In genomic region chr3R:21614858-21615427, dm6 we compare ENCODE assay signal across 1 fruit fly cellular context.
A peak's percentile ranks its signal among the peaks of the same experiment; 100 is the strongest.
TF ChIP-seq lines count a peak whose summit lies in the region.

No protein-coding gene starts in this region.

TF ChIP-seq in whole organism, embryonic, 481 proteins besides CTCF, POLR2A, EP300 and RAD21 (continued from another document and continues in another):
- no peak for TF ChIP-seq HLHmδ (GFP tag; optimal IDR thresholded peaks at IDR 0.05; lab: Kevin White, UChicago)
- peak; percentile 68 for TF ChIP-seq dmrt99B (tag; optimal IDR thresholded peaks at IDR 0.05; lab: Kevin White, UChicago)
- no peak for TF ChIP-seq CG13123 (GFP tag; optimal IDR thresholded peaks at IDR 0.05; lab: Kevin White, UChicago)
- no peak for TF ChIP-seq salm (tag; optimal IDR thresholded peaks at IDR 0.05; lab: Kevin White, UChicago)
- peak; percentile 51 for TF ChIP-seq ATbp (GFP tag; optimal IDR thresholded peaks at IDR 0.05; lab: Kevin White, UChicago)
- TF ChIP-seq CG13624 (GFP tag; optimal IDR thresholded peaks at IDR 0.05; lab: Kevin White, UChicago) = peak; percentile 65
- TF ChIP-seq lbe (GFP tag; optimal IDR thresholded peaks at IDR 0.05; lab: Kevin White, UChicago) = no peak
- peak; percentile 53 for TF ChIP-seq Dad (GFP tag; optimal IDR thresholded peaks at IDR 0.05; lab: Kevin White, UChicago)
- TF ChIP-seq tio (GFP tag; optimal IDR thresholded peaks at IDR 0.05; lab: Kevin White, UChicago) = peak; percentile 57
- no peak for TF ChIP-seq CG7372 (GFP tag; IDR thresholded peaks at IDR 0.05; lab: Robert Waterston, UW)
- no peak for TF ChIP-seq hbn (GFP tag; IDR thresholded peaks at IDR 0.05; lab: Robert Waterston, UW; ENCODE audit: partially characterized antibody)
- no peak for TF ChIP-seq HLH4C (GFP tag; IDR thresholded peaks at IDR 0.05; lab: Robert Waterston, UW; ENCODE audit: partially characterized antibody)
- TF ChIP-seq D19A (tag; optimal IDR thresholded peaks at IDR 0.05; lab: Kevin White, UChicago) = peak; percentile 58
- no peak for TF ChIP-seq CG17802 (tag; optimal IDR thresholded peaks at IDR 0.05; lab: Kevin White, UChicago)
- TF ChIP-seq zfh2 (GFP tag; optimal IDR thresholded peaks at IDR 0.05; lab: Kevin White, UChicago) = peak; percentile 72
- TF ChIP-seq CG2202 (tag; optimal IDR thresholded peaks at IDR 0.05; lab: Kevin White, UChicago) = peak; percentile 42
- TF ChIP-seq CG17186 (GFP tag; optimal IDR thresholded peaks at IDR 0.05; lab: Kevin White, UChicago) = no peak
- peak; percentile 43 for TF ChIP-seq Ssrp (tag; optimal IDR thresholded peaks at IDR 0.05; lab: Kevin White, UChicago)
- TF ChIP-seq CG8478 (optimal IDR thresholded peaks at IDR 0.05; lab: Kevin White, UChicago) = no peak
- peak; percentile 26 for TF ChIP-seq Antp (GFP tag; optimal IDR thresholded peaks at IDR 0.05; lab: Kevin White, UChicago)
- TF ChIP-seq CG8089 (GFP tag; optimal IDR thresholded peaks at IDR 0.05; lab: Kevin White, UChicago) = peak; percentile 40
- peak; percentile 3 for TF ChIP-seq Bdp1 (GFP tag; optimal IDR thresholded peaks at IDR 0.05; lab: Kevin White, UChicago)
- no peak for TF ChIP-seq BEAF-32 (GFP tag; optimal IDR thresholded peaks at IDR 0.05; lab: Kevin White, UChicago)
- peak; percentile 62 for TF ChIP-seq CG6813 (GFP tag; optimal IDR thresholded peaks at IDR 0.05; lab: Kevin White, UChicago)
- TF ChIP-seq CG14667 (GFP tag; IDR thresholded peaks at IDR 0.05; lab: Robert Waterston, UW) = no peak
- TF ChIP-seq CG2712 (tag; optimal IDR thresholded peaks at IDR 0.05; lab: Kevin White, UChicago) = peak; percentile 44
- peak; percentile 33 for TF ChIP-seq CG10654 (GFP tag; optimal IDR thresholded peaks at IDR 0.05; lab: Kevin White, UChicago)
- no peak for TF ChIP-seq yki (optimal IDR thresholded peaks at IDR 0.05; lab: Kevin White, UChicago)
- no peak for TF ChIP-seq CG11696 (GFP tag; IDR thresholded peaks at IDR 0.05; lab: Robert Waterston, UW)
- TF ChIP-seq grau (tag; optimal IDR thresholded peaks at IDR 0.05; lab: Kevin White, UChicago) = peak; percentile 69
- peak; percentile 16 for TF ChIP-seq CrebB (tag; optimal IDR thresholded peaks at IDR 0.05; lab: Kevin White, UChicago)
- TF ChIP-seq ems (GFP tag; optimal IDR thresholded peaks at IDR 0.05; lab: Kevin White, UChicago) = peak; percentile 42
- TF ChIP-seq bsh (GFP tag; optimal IDR thresholded peaks at IDR 0.05; lab: Kevin White, UChicago) = peak; percentile 14 to 50
- peak in 1 of 2 experiments; percentile 35 for TF ChIP-seq Pdp1 (GFP tag; optimal IDR thresholded peaks at IDR 0.05; lab: Kevin White, UChicago)
- TF ChIP-seq CG12104 (GFP tag; optimal IDR thresholded peaks at IDR 0.05; lab: Kevin White, UChicago) = peak; percentile 37
- TF ChIP-seq CG11504 (tag; optimal IDR thresholded peaks at IDR 0.05; lab: Kevin White, UChicago) = peak; percentile 74
- TF ChIP-seq pfk (GFP tag; optimal IDR thresholded peaks at IDR 0.05; lab: Kevin White, UChicago) = peak; percentile 15
- TF ChIP-seq Opbp (GFP tag; IDR thresholded peaks at IDR 0.05; lab: Robert Waterston, UW; ENCODE audit: partially characterized antibody) = no peak
- TF ChIP-seq pnt (GFP tag; optimal IDR thresholded peaks at IDR 0.05; lab: Kevin White, UChicago) = peak; percentile 47
- TF ChIP-seq lov (optimal IDR thresholded peaks at IDR 0.05; lab: Kevin White, UChicago) = no peak
- TF ChIP-seq lov (GFP tag; IDR thresholded peaks at IDR 0.05; lab: Robert Waterston, UW) = no peak
- TF ChIP-seq Sry-δ (GFP tag; optimal IDR thresholded peaks at IDR 0.05; lab: Kevin White, UChicago) = peak; percentile 13
- peak; percentile 52 for TF ChIP-seq Vsx1 (GFP tag; optimal IDR thresholded peaks at IDR 0.05; lab: Kevin White, UChicago)
- TF ChIP-seq CG1233 (GFP tag; optimal IDR thresholded peaks at IDR 0.05; lab: Kevin White, UChicago) = peak; percentile 28
- TF ChIP-seq az2 (GFP tag; optimal IDR thresholded peaks at IDR 0.05; lab: Kevin White, UChicago) = peak; percentile 54
- TF ChIP-seq CG11560 (tag; IDR thresholded peaks at IDR 0.05; lab: Robert Waterston, UW) = no peak
- TF ChIP-seq CG9437 (GFP tag; optimal IDR thresholded peaks at IDR 0.05; lab: Kevin White, UChicago) = peak; percentile 57
- no peak for TF ChIP-seq z (GFP tag; IDR thresholded peaks at IDR 0.05; lab: Robert Waterston, UW)
- TF ChIP-seq CG14710 (tag; optimal IDR thresholded peaks at IDR 0.05; lab: Kevin White, UChicago) = peak; percentile 21
- no peak for TF ChIP-seq Aef1 (GFP tag; IDR thresholded peaks at IDR 0.05; lab: Robert Waterston, UW)
- TF ChIP-seq CG13287 (GFP tag; IDR thresholded peaks at IDR 0.05; lab: Robert Waterston, UW; ENCODE audit: partially characterized antibody) = no peak
- TF ChIP-seq da (GFP tag; optimal IDR thresholded peaks at IDR 0.05; lab: Kevin White, UChicago) = peak; percentile 52
- no peak for TF ChIP-seq CG8359 (GFP tag; optimal IDR thresholded peaks at IDR 0.05; lab: Kevin White, UChicago; ENCODE audit: borderline replicate concordance)
- no peak for TF ChIP-seq mld (GFP tag; IDR thresholded peaks at IDR 0.05; lab: Robert Waterston, UW; ENCODE audit: partially characterized antibody)
- TF ChIP-seq kah (GFP tag; optimal IDR thresholded peaks at IDR 0.05; lab: Kevin White, UChicago) = no peak
- TF ChIP-seq CG7271 (tag; optimal IDR thresholded peaks at IDR 0.05; lab: Kevin White, UChicago) = peak; percentile 34
- TF ChIP-seq Bgb (GFP tag; IDR thresholded peaks at IDR 0.05; lab: Robert Waterston, UW; ENCODE audit: partially characterized antibody) = no peak
- no peak for TF ChIP-seq CG32532 (GFP tag; IDR thresholded peaks at IDR 0.05; lab: Robert Waterston, UW)
- no peak for TF ChIP-seq CG6254 (GFP tag; optimal IDR thresholded peaks at IDR 0.05; lab: Kevin White, UChicago)
- peak; percentile 5 for TF ChIP-seq Ets97D (GFP tag; optimal IDR thresholded peaks at IDR 0.05; lab: Kevin White, UChicago)
- TF ChIP-seq sima (GFP tag; optimal IDR thresholded peaks at IDR 0.05; lab: Kevin White, UChicago) = no peak
- no peak for TF ChIP-seq CG5245 (GFP tag; optimal IDR thresholded peaks at IDR 0.05; lab: Kevin White, UChicago)
- peak; percentile 71 for TF ChIP-seq CG30403 (GFP tag; optimal IDR thresholded peaks at IDR 0.05; lab: Kevin White, UChicago)
- TF ChIP-seq gcm2 (GFP tag; optimal IDR thresholded peaks at IDR 0.05; lab: Kevin White, UChicago) = no peak
- peak; percentile 18 for TF ChIP-seq Atf-2 (GFP tag; optimal IDR thresholded peaks at IDR 0.05; lab: Kevin White, UChicago)
- TF ChIP-seq CG18599 (GFP tag; optimal IDR thresholded peaks at IDR 0.05; lab: Kevin White, UChicago) = peak; percentile 53
- peak; percentile 51 for TF ChIP-seq HLH54F (GFP tag; optimal IDR thresholded peaks at IDR 0.05; lab: Kevin White, UChicago)
- no peak for TF ChIP-seq D (optimal IDR thresholded peaks at IDR 0.05; lab: Kevin White, UChicago)
- TF ChIP-seq D (GFP tag; optimal IDR thresholded peaks at IDR 0.05; lab: Kevin White, UChicago) = peak; percentile 55
- TF ChIP-seq zen2 (GFP tag; IDR thresholded peaks at IDR 0.05; lab: Robert Waterston, UW; ENCODE audit: partially characterized antibody) = no peak
- TF ChIP-seq CG12391 (tag; optimal IDR thresholded peaks at IDR 0.05; lab: Kevin White, UChicago) = peak; percentile 65
- TF ChIP-seq ftz-f1 (GFP tag; optimal IDR thresholded peaks at IDR 0.05; lab: Kevin White, UChicago) = peak; percentile 72
- no peak for TF ChIP-seq CG3065 (GFP tag; optimal IDR thresholded peaks at IDR 0.05; lab: Kevin White, UChicago)
- peak; percentile 57 for TF ChIP-seq CG10543 (GFP tag; optimal IDR thresholded peaks at IDR 0.05; lab: Kevin White, UChicago)
- no peak for TF ChIP-seq Rfx (GFP tag; IDR thresholded peaks at IDR 0.05; lab: Robert Waterston, UW)
- no peak for TF ChIP-seq CG13894 (tag; optimal IDR thresholded peaks at IDR 0.05; lab: Kevin White, UChicago)
- peak; percentile 28 for TF ChIP-seq HmgZ (tag; optimal IDR thresholded peaks at IDR 0.05; lab: Kevin White, UChicago)
- peak; percentile 45 for TF ChIP-seq CG12659 (GFP tag; optimal IDR thresholded peaks at IDR 0.05; lab: Kevin White, UChicago)
- peak; percentile 64 for TF ChIP-seq Deaf1 (tag; optimal IDR thresholded peaks at IDR 0.05; lab: Kevin White, UChicago)
- peak; percentile 35 for TF ChIP-seq ind (GFP tag; optimal IDR thresholded peaks at IDR 0.05; lab: Kevin White, UChicago)
- TF ChIP-seq Nf-YB (GFP tag; optimal IDR thresholded peaks at IDR 0.05; lab: Kevin White, UChicago) = no peak
- TF ChIP-seq CG17359 (tag; optimal IDR thresholded peaks at IDR 0.05; lab: Kevin White, UChicago) = peak; percentile 41
- TF ChIP-seq ac (GFP tag; optimal IDR thresholded peaks at IDR 0.05; lab: Kevin White, UChicago) = no peak
- TF ChIP-seq sim (GFP tag; IDR thresholded peaks at IDR 0.05; lab: Robert Waterston, UW) = no peak
- TF ChIP-seq pzg (GFP tag; optimal IDR thresholded peaks at IDR 0.05; lab: Kevin White, UChicago) = no peak
- no peak for TF ChIP-seq CG11456 (GFP tag; IDR thresholded peaks at IDR 0.05; lab: Robert Waterston, UW)
- TF ChIP-seq croc (GFP tag; conservative IDR thresholded peaks at IDR 0.05; lab: Robert Waterston, UW) = no peak
- no peak for TF ChIP-seq CG14441 (GFP tag; IDR thresholded peaks at IDR 0.05; lab: Robert Waterston, UW)
- no peak for TF ChIP-seq CG9215 (GFP tag; IDR thresholded peaks at IDR 0.05; lab: Robert Waterston, UW)
- TF ChIP-seq vvl (GFP tag; IDR thresholded peaks at IDR 0.05; lab: Robert Waterston, UW) = no peak
- TF ChIP-seq amos (GFP tag; IDR thresholded peaks at IDR 0.05; lab: Robert Waterston, UW; ENCODE audit: partially characterized antibody) = no peak
- peak; percentile 59 for TF ChIP-seq scrt (GFP tag; optimal IDR thresholded peaks at IDR 0.05; lab: Kevin White, UChicago)
- TF ChIP-seq sd (tag; optimal IDR thresholded peaks at IDR 0.05; lab: Kevin White, UChicago) = peak; percentile 35
- peak; percentile 10 for TF ChIP-seq YL-1 (GFP tag; optimal IDR thresholded peaks at IDR 0.05; lab: Kevin White, UChicago)
- TF ChIP-seq Lhr (GFP tag; optimal IDR thresholded peaks at IDR 0.05; lab: Kevin White, UChicago) = peak; percentile 10
- no peak for TF ChIP-seq slbo (GFP tag; IDR thresholded peaks at IDR 0.05; lab: Robert Waterston, UW)
- TF ChIP-seq pb (GFP tag; optimal IDR thresholded peaks at IDR 0.05; lab: Kevin White, UChicago) = no peak
- peak; percentile 63 for TF ChIP-seq CG18262 (tag; optimal IDR thresholded peaks at IDR 0.05; lab: Kevin White, UChicago)
- TF ChIP-seq mirr (GFP tag; optimal IDR thresholded peaks at IDR 0.05; lab: Kevin White, UChicago) = no peak
- no peak for TF ChIP-seq peb (GFP tag; IDR thresholded peaks at IDR 0.05; lab: Robert Waterston, UW)
- peak; percentile 46 for TF ChIP-seq CG2875 (GFP tag; optimal IDR thresholded peaks at IDR 0.05; lab: Kevin White, UChicago)
- no peak for TF ChIP-seq unc-4 (GFP tag; IDR thresholded peaks at IDR 0.05; lab: Robert Waterston, UW; ENCODE audit: partially characterized antibody)
- no peak for TF ChIP-seq CG34224 (GFP tag; IDR thresholded peaks at IDR 0.05; lab: Robert Waterston, UW; ENCODE audit: partially characterized antibody)
- TF ChIP-seq Tbp (GFP tag; optimal IDR thresholded peaks at IDR 0.05; lab: Kevin White, UChicago) = no peak
- TF ChIP-seq Mad (GFP tag; optimal IDR thresholded peaks at IDR 0.05; lab: Kevin White, UChicago) = no peak
- TF ChIP-seq Oaz (GFP tag; IDR thresholded peaks at IDR 0.05; lab: Robert Waterston, UW) = no peak
- no peak for TF ChIP-seq CG12219 (GFP tag; optimal IDR thresholded peaks at IDR 0.05; lab: Kevin White, UChicago)
- no peak for TF ChIP-seq CG31441 (GFP tag; IDR thresholded peaks at IDR 0.05; lab: Robert Waterston, UW)
- no peak for TF ChIP-seq luna (GFP tag; optimal IDR thresholded peaks at IDR 0.05; lab: Kevin White, UChicago)
- no peak for TF ChIP-seq CG6175 (GFP tag; IDR thresholded peaks at IDR 0.05; lab: Robert Waterston, UW)
- TF ChIP-seq Side (GFP tag; optimal IDR thresholded peaks at IDR 0.05; lab: Kevin White, UChicago) = no peak
- TF ChIP-seq unpg (GFP tag; optimal IDR thresholded peaks at IDR 0.05; lab: Kevin White, UChicago) = peak; percentile 65
- no peak for TF ChIP-seq CG14860 (GFP tag; IDR thresholded peaks at IDR 0.05; lab: Robert Waterston, UW; ENCODE audit: partially characterized antibody)
- TF ChIP-seq slou (GFP tag; optimal IDR thresholded peaks at IDR 0.05; lab: Kevin White, UChicago) = peak; percentile 10
- peak; percentile 6 for TF ChIP-seq Nf-YC (tag; optimal IDR thresholded peaks at IDR 0.05; lab: Kevin White, UChicago)
- TF ChIP-seq tx (GFP tag; optimal IDR thresholded peaks at IDR 0.05; lab: Kevin White, UChicago) = peak; percentile 24
- peak; percentile 34 for TF ChIP-seq CG16815 (GFP tag; optimal IDR thresholded peaks at IDR 0.05; lab: Kevin White, UChicago)
- TF ChIP-seq CG1602 (GFP tag; optimal IDR thresholded peaks at IDR 0.05; lab: Kevin White, UChicago) = no peak
- no peak for TF ChIP-seq pum (GFP tag; optimal IDR thresholded peaks at IDR 0.05; lab: Kevin White, UChicago)
- TF ChIP-seq danr (GFP tag; IDR thresholded peaks at IDR 0.05; lab: Robert Waterston, UW) = no peak
- peak; percentile 46 for TF ChIP-seq Six4 (GFP tag; optimal IDR thresholded peaks at IDR 0.05; lab: Kevin White, UChicago)
- TF ChIP-seq HLH3B (GFP tag; IDR thresholded peaks at IDR 0.05; lab: Robert Waterston, UW) = no peak
- peak; percentile 69 for TF ChIP-seq kay (GFP tag; optimal IDR thresholded peaks at IDR 0.05; lab: Kevin White, UChicago)
- no peak for TF ChIP-seq CG5953 (GFP tag; IDR thresholded peaks at IDR 0.05; lab: Robert Waterston, UW)
- TF ChIP-seq Hr78 (GFP tag; optimal IDR thresholded peaks at IDR 0.05; lab: Kevin White, UChicago) = peak in 1 of 2 experiments; percentile 43
- TF ChIP-seq fd3F (GFP tag; optimal IDR thresholded peaks at IDR 0.05; lab: Kevin White, UChicago) = peak; percentile 33
- TF ChIP-seq run (tag; optimal IDR thresholded peaks at IDR 0.05; lab: Kevin White, UChicago) = peak; percentile 31
- TF ChIP-seq Optix (GFP tag; IDR thresholded peaks at IDR 0.05; lab: Robert Waterston, UW) = no peak
- peak; percentile 27 for TF ChIP-seq sug (tag; optimal IDR thresholded peaks at IDR 0.05; lab: Kevin White, UChicago)
- TF ChIP-seq dm (GFP tag; optimal IDR thresholded peaks at IDR 0.05; lab: Kevin White, UChicago) = no peak
- TF ChIP-seq Scr (GFP tag; IDR thresholded peaks at IDR 0.05; lab: Robert Waterston, UW; ENCODE audit: partially characterized antibody) = no peak
- TF ChIP-seq CG4328 (GFP tag; optimal IDR thresholded peaks at IDR 0.05; lab: Kevin White, UChicago) = no peak
- no peak for TF ChIP-seq CG9797 (GFP tag; optimal IDR thresholded peaks at IDR 0.05; lab: Kevin White, UChicago)
- TF ChIP-seq CG4854 (GFP tag; optimal IDR thresholded peaks at IDR 0.05; lab: Kevin White, UChicago) = no peak
- TF ChIP-seq CG8281 (tag; optimal IDR thresholded peaks at IDR 0.05; lab: Kevin White, UChicago) = no peak
